Worm (Caenorhabditis elegans) whole organism, midembryonic: ENCODE measurements around the gene ndx-9.

Source experiments
- T22C8.4 ChIP-seq: fragments of 200-800 bp; sonication (Bioruptor generic); IDR thresholded peaks from 2 replicates; pipeline ENCODE4 v1.3.6; 2022; ENCODE audit warnings: missing genetic modification characterization, missing compliant biosample characterization
- cog-1 ChIP-seq: sonication (generic microtip); optimal IDR thresholded peaks from 2 replicates; lab custom pipeline; 2016; ENCODE audit warnings: missing genetic modification characterization, missing compliant biosample characterization
- flt-1 ChIP-seq: fragments of 200-800 bp; sonication (Bioruptor generic); IDR thresholded peaks from 2 replicates; pipeline ENCODE4 v1.3.6; 2022; ENCODE audit warnings: missing genetic modification characterization, missing compliant biosample characterization
- med-1 ChIP-seq: sonication (generic microtip); optimal IDR thresholded peaks from 2 replicates; lab custom pipeline; 2017; ENCODE audit warnings: missing genetic modification characterization, mild to moderate bottlenecking, missing compliant biosample characterization, antibody characterized with exemption, missing genetic modification reagents; ENCODE audit not compliant: insufficient read depth
- ref-1 ChIP-seq: fragments of 200-800 bp; sonication (Bioruptor generic); conservative IDR thresholded peaks from 2 replicates; pipeline ENCODE4 v1.3.6; 2022; ENCODE audit warnings: missing genetic modification reagents, missing genetic modification characterization, missing compliant biosample characterization
- tab-1 ChIP-seq: fragments of 200-800 bp; sonication (Bioruptor generic); IDR thresholded peaks from 2 replicates; pipeline ENCODE4 v1.3.6; 2022; ENCODE audit warnings: missing genetic modification characterization, missing compliant biosample characterization
- ztf-23 ChIP-seq: fragments of 200-800 bp; sonication (Bioruptor generic); IDR thresholded peaks from 2 replicates; pipeline ENCODE4 v1.3.6; 2022; ENCODE audit warnings: missing genetic modification reagents, missing genetic modification characterization, missing compliant biosample characterization
- ztf-29 ChIP-seq: fragments of 200-800 bp; sonication (Bioruptor generic); IDR thresholded peaks from 2 replicates; pipeline ENCODE4 v1.3.6; 2022; ENCODE audit warnings: missing genetic modification reagents, missing genetic modification characterization, missing compliant biosample characterization

ce11 chrIV:11008255-11008654 lies 3.6 kb downstream of the ndx-9 start:
- no peak for TF ChIP-seq ztf-23 (GFP tag; lab: Robert Waterston, UW)
- no peak for TF ChIP-seq flt-1
- TF ChIP-seq ztf-29, result no peak
- TF ChIP-seq cog-1 (tag; lab: Kevin White, UChicago), result no peak
- TF ChIP-seq T22C8.4 (GFP tag; lab: Robert Waterston, UW), result no peak
- TF ChIP-seq tab-1 (GFP tag; lab: Robert Waterston, UW), result no peak
- no peak for TF ChIP-seq ref-1
- no peak for TF ChIP-seq med-1 (GFP tag; lab: Kevin White, UChicago)
